Fruit fly (Drosophila melanogaster): Measurements from ENCODE around the gene CG10462.
A peak's percentile ranks its signal among the peaks of the same experiment; 100 is the strongest.

The CG10462 gene

DNA sequence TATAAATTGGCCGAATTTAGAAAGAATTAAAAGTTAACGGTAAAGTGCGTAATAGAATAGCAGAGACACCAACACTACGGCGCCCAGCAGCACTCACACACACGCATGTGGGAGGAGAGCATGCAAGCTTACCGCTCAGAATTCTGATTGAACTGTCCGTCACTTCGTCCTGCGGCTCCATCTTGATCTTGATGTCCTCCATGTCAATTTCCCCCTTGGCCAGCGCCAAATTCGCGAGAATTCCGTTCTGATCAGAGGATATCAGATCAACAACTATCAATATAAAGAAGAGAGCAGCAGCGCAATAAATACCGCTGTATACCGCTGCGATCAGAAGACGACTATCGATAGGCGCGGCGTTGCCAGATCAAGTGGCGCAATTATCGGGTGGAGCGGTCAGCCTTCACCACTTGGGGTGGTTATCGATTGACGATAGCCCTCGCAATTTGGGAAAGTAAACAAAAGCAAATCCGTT is at the start of gene CG10462, which contains the start of gene Nf-YB (continued):
- TF ChIP-seq CG4854 (GFP tag; optimal IDR thresholded peaks at IDR 0.05) (no peak), sr (GFP tag; IDR thresholded peaks at IDR 0.05) (no peak), slou (GFP tag; optimal IDR thresholded peaks at IDR 0.05) (no peak), Meics (GFP tag; optimal IDR thresholded peaks at IDR 0.05) (no peak), NK7.1 (GFP tag; optimal IDR thresholded peaks at IDR 0.05) (no peak), sd (tag; optimal IDR thresholded peaks at IDR 0.05) (no peak), crol (GFP tag; IDR thresholded peaks at IDR 0.05) (no peak), Ravus (GFP tag; IDR thresholded peaks at IDR 0.05) (no peak), HLH54F (GFP tag; optimal IDR thresholded peaks at IDR 0.05) (no peak), btn (GFP tag; optimal IDR thresholded peaks at IDR 0.05) (no peak), CG11093 (GFP tag; IDR thresholded peaks at IDR 0.05) (no peak), CG12391 (tag; optimal IDR thresholded peaks at IDR 0.05) (no peak), CG13775 (GFP tag; optimal IDR thresholded peaks at IDR 0.05) (no peak), CG3995 (GFP tag; optimal IDR thresholded peaks at IDR 0.05) (peak; percentile 16), HHEX (GFP tag; optimal IDR thresholded peaks at IDR 0.05) (no peak), Sox100B (GFP tag; optimal IDR thresholded peaks at IDR 0.05) (no peak), CG8765 (GFP tag; IDR thresholded peaks at IDR 0.05) (no peak), CG2116 (GFP tag; optimal IDR thresholded peaks at IDR 0.05) (peak; percentile 80), CG10366 (GFP tag; IDR thresholded peaks at IDR 0.05) (no peak), CG12942 (GFP tag; optimal IDR thresholded peaks at IDR 0.05) (no peak), jing (GFP tag; optimal IDR thresholded peaks at IDR 0.05) (no peak), CG6765 (GFP tag; optimal IDR thresholded peaks at IDR 0.05) (no peak), Xbp1 (GFP tag; optimal IDR thresholded peaks at IDR 0.05) (no peak), CG33557 (GFP tag; optimal IDR thresholded peaks at IDR 0.05) (no peak), kay (GFP tag; optimal IDR thresholded peaks at IDR 0.05) (no peak), CG7987 (GFP tag; optimal IDR thresholded peaks at IDR 0.05) (no peak), grn (GFP tag; optimal IDR thresholded peaks at IDR 0.05) (no peak), ken (GFP tag; IDR thresholded peaks at IDR 0.05) (no peak), Ets65A (GFP tag) (peak; percentile 88), Gug (GFP tag; IDR thresholded peaks at IDR 0.05) (no peak), chm (GFP tag; IDR thresholded peaks at IDR 0.05) (no peak), stwl (tag; optimal IDR thresholded peaks at IDR 0.05) (peak; percentile 88), CG17361 (GFP tag; IDR thresholded peaks at IDR 0.05) (no peak), prd (optimal IDR thresholded peaks at IDR 0.05) (no peak), prd (GFP tag; IDR thresholded peaks at IDR 0.05) (no peak), CG2889 (GFP tag; IDR thresholded peaks at IDR 0.05) (no peak), Trl (optimal IDR thresholded peaks at IDR 0.05) (peak; percentile 27 to 50), Trl (GFP tag; optimal IDR thresholded peaks at IDR 0.05) (no peak), tin (GFP tag; optimal IDR thresholded peaks at IDR 0.05) (no peak), amos (GFP tag; IDR thresholded peaks at IDR 0.05; ENCODE audit: partially characterized antibody) (peak; percentile 90), CG8388 (GFP tag; optimal IDR thresholded peaks at IDR 0.05) (no peak), Awh (GFP tag; IDR thresholded peaks at IDR 0.05) (no peak), sug (tag; optimal IDR thresholded peaks at IDR 0.05) (no peak), gcm (GFP tag; optimal IDR thresholded peaks at IDR 0.05) (no peak), Antp (GFP tag; optimal IDR thresholded peaks at IDR 0.05) (no peak), dimm (GFP tag; IDR thresholded peaks at IDR 0.05) (no peak), shn (GFP tag; optimal IDR thresholded peaks at IDR 0.05) (no peak), Dll (GFP tag; IDR thresholded peaks at IDR 0.05; ENCODE audit: partially characterized antibody) (peak; percentile 85), oc (tag; optimal IDR thresholded peaks at IDR 0.05) (no peak), ham (GFP tag; IDR thresholded peaks at IDR 0.05) (no peak), CG7271 (tag; optimal IDR thresholded peaks at IDR 0.05) (no peak), CG30020 (tag; optimal IDR thresholded peaks at IDR 0.05) (peak; percentile 20), jigr1 (GFP tag; IDR thresholded peaks at IDR 0.05) (no peak)
